Worm (Caenorhabditis elegans) whole organism, L3 larva: ENCODE results near the gene ZK470.1.

Experiments
- ZK546.5 ChIP-seq: sonication (generic microtip); optimal IDR thresholded peaks from 2 replicates; lab custom pipeline; 2017; ENCODE audit warnings: missing biosample characterization, missing genetic modification characterization
- aly-2 ChIP-seq: fragments of 150-350 bp; optimal IDR thresholded peaks from 2 replicates; lab custom pipeline; 2014; ENCODE audit warnings: missing biosample characterization, missing genetic modification characterization
- ama-1 ChIP-seq: fragments of 150-350 bp; optimal IDR thresholded peaks from 2 replicates; lab custom pipeline; 2018
- ceh-16 ChIP-seq: sonication (generic microtip); optimal IDR thresholded peaks from 2 replicates; lab custom pipeline; 2017; ENCODE audit warnings: missing biosample characterization, missing genetic modification characterization
- ceh-82 ChIP-seq: fragments of 150-350 bp; optimal IDR thresholded peaks from 2 replicates; lab custom pipeline; 2014; ENCODE audit warnings: missing biosample characterization, missing genetic modification characterization
- daf-12 ChIP-seq: fragments of 150-350 bp; optimal IDR thresholded peaks from 2 replicates; lab custom pipeline; 2014; ENCODE audit warnings: missing biosample characterization, missing genetic modification reagents, missing genetic modification characterization
- egl-5 ChIP-seq: fragments of 150-350 bp; optimal IDR thresholded peaks from 2 replicates; lab custom pipeline; 2017; ENCODE audit warnings: missing biosample characterization, missing genetic modification reagents, missing genetic modification characterization, inconsistent platforms
- elt-1 ChIP-seq: fragments of 150-350 bp; optimal IDR thresholded peaks from 2 replicates; lab custom pipeline; 2014; ENCODE audit warnings: missing biosample characterization, missing genetic modification characterization
- elt-2 ChIP-seq: sonication (generic microtip); optimal IDR thresholded peaks from 2 replicates; lab custom pipeline; 2016; ENCODE audit warnings: missing genetic modification reagents, mild to moderate bottlenecking, missing genetic modification characterization, missing compliant biosample characterization
- elt-3 ChIP-seq, 3 experiments: fragments of 150-350 bp in 1 of 3; sonication (generic microtip) in 2 of 3; optimal IDR thresholded peaks; 2 replicates in 2 of 3; 4 replicates in 1 of 3; lab custom pipeline; 2014 to 2017; ENCODE audit warnings: missing biosample characterization in 3 of 3, missing genetic modification characterization in 3 of 3
- eor-1 ChIP-seq, 2 experiments: fragments of 150-350 bp; optimal IDR thresholded peaks; 2 replicates each; lab custom pipeline; 2014 to 2018; ENCODE audit warnings: missing biosample characterization in 2 of 2, missing genetic modification characterization in 2 of 2
- fkh-2 ChIP-seq: fragments of 150-350 bp; optimal IDR thresholded peaks from 2 replicates; lab custom pipeline; 2014; ENCODE audit warnings: missing biosample characterization, missing genetic modification reagents, missing genetic modification characterization
- jun-1 ChIP-seq: fragments of 150-350 bp; optimal IDR thresholded peaks from 2 replicates; lab custom pipeline; 2014; ENCODE audit warnings: missing biosample characterization, missing genetic modification reagents, missing genetic modification characterization
- lin-15B ChIP-seq: fragments of 150-350 bp; optimal IDR thresholded peaks from 2 replicates; lab custom pipeline; 2014; ENCODE audit warnings: missing biosample characterization, missing genetic modification characterization
- lin-39 ChIP-seq: fragments of 150-350 bp; optimal IDR thresholded peaks from 2 replicates; lab custom pipeline; 2018; ENCODE audit warnings: missing biosample characterization, missing genetic modification reagents, missing genetic modification characterization
- lsy-12 ChIP-seq: sonication (generic microtip); optimal IDR thresholded peaks from 2 replicates; lab custom pipeline; 2016; ENCODE audit warnings: mild to moderate bottlenecking, missing genetic modification characterization, missing compliant biosample characterization
- mdl-1 ChIP-seq: fragments of 150-350 bp; optimal IDR thresholded peaks from 2 replicates; lab custom pipeline; 2014; ENCODE audit warnings: missing biosample characterization, missing genetic modification characterization
- mml-1 ChIP-seq: fragments of 150-350 bp; sonication (generic microtip); optimal IDR thresholded peaks from 3 replicates; lab custom pipeline; 2014; ENCODE audit warnings: missing biosample characterization, missing genetic modification characterization
- nfya-1 ChIP-seq: sonication (generic microtip); optimal IDR thresholded peaks from 2 replicates; lab custom pipeline; 2017; ENCODE audit warnings: missing genetic modification characterization, mild to moderate bottlenecking, missing compliant biosample characterization, antibody characterized with exemption, moderate library complexity; ENCODE audit not compliant: insufficient read depth
- nhr-11 ChIP-seq: fragments of 150-350 bp; optimal IDR thresholded peaks from 2 replicates; lab custom pipeline; 2014; ENCODE audit warnings: missing biosample characterization, missing genetic modification characterization
- nhr-12 ChIP-seq: fragments of 150-350 bp; optimal IDR thresholded peaks from 2 replicates; lab custom pipeline; 2014; ENCODE audit warnings: missing biosample characterization, missing genetic modification characterization
- nhr-23 ChIP-seq: fragments of 150-350 bp; optimal IDR thresholded peaks from 2 replicates; lab custom pipeline; 2014; ENCODE audit warnings: missing biosample characterization, missing genetic modification reagents, missing genetic modification characterization
- nhr-237 ChIP-seq: fragments of 150-350 bp; optimal IDR thresholded peaks from 2 replicates; lab custom pipeline; 2014; ENCODE audit warnings: missing biosample characterization, missing genetic modification characterization
- nhr-25 ChIP-seq: sonication (generic microtip); optimal IDR thresholded peaks from 2 replicates; lab custom pipeline; 2017; ENCODE audit warnings: missing biosample characterization, missing genetic modification characterization
- nhr-28 ChIP-seq: fragments of 150-350 bp; optimal IDR thresholded peaks from 2 replicates; lab custom pipeline; 2014; ENCODE audit warnings: missing biosample characterization, missing genetic modification characterization
- nhr-43 ChIP-seq: sonication (generic microtip); optimal IDR thresholded peaks from 2 replicates; lab custom pipeline; 2016; ENCODE audit warnings: mild to moderate bottlenecking, missing genetic modification characterization, missing compliant biosample characterization; ENCODE audit not compliant: poor library complexity, severe bottlenecking
- nhr-67 ChIP-seq: fragments of 150-350 bp; optimal IDR thresholded peaks from 2 replicates; lab custom pipeline; 2014; ENCODE audit warnings: missing biosample characterization, missing genetic modification characterization
- nhr-76 ChIP-seq: fragments of 150-350 bp; sonication (generic microtip); optimal IDR thresholded peaks from 5 replicates; lab custom pipeline; 2014; ENCODE audit warnings: missing biosample characterization, missing genetic modification characterization
- pha-4 ChIP-seq: fragments of 150-350 bp; optimal IDR thresholded peaks from 2 replicates; lab custom pipeline; 2014; ENCODE audit warnings: missing biosample characterization, missing genetic modification reagents, missing genetic modification characterization
- pqm-1 ChIP-seq: fragments of 150-350 bp; optimal IDR thresholded peaks from 2 replicates; lab custom pipeline; 2017; ENCODE audit warnings: missing biosample characterization, missing genetic modification characterization, inconsistent platforms
- sea-2 ChIP-seq: fragments of 150-350 bp; sonication (generic microtip); optimal IDR thresholded peaks from 4 replicates; lab custom pipeline; 2014; ENCODE audit warnings: missing biosample characterization, missing genetic modification reagents, missing genetic modification characterization
- skn-1 ChIP-seq: fragments of 150-350 bp; optimal IDR thresholded peaks from 2 replicates; lab custom pipeline; 2014; ENCODE audit warnings: missing biosample characterization, missing genetic modification characterization
- tbx-2 ChIP-seq: sonication (generic microtip); optimal IDR thresholded peaks from 2 replicates; lab custom pipeline; 2016; ENCODE audit warnings: mild to moderate bottlenecking, missing genetic modification characterization, missing compliant biosample characterization
- unc-39 ChIP-seq: sonication (generic microtip); optimal IDR thresholded peaks from 4 replicates; lab custom pipeline; 2017; ENCODE audit warnings: missing biosample characterization, missing genetic modification characterization
- zag-1 ChIP-seq: fragments of 150-350 bp; optimal IDR thresholded peaks from 2 replicates; lab custom pipeline; 2014; ENCODE audit warnings: missing biosample characterization, missing genetic modification characterization
- ztf-11 ChIP-seq: fragments of 150-350 bp; optimal IDR thresholded peaks from 2 replicates; lab custom pipeline; 2014; ENCODE audit warnings: missing biosample characterization, missing genetic modification characterization

Gene ZK470.1

ce11 chrX:4163391-4163790 is at the start of gene ZK470.1:
Gene ZK470.1 (plus strand): TSS chrX:4163691.
- TF ChIP-seq zag-1 (tag; lab: Kevin White, UChicago): no peak
- no peak for TF ChIP-seq nhr-12 (tag; lab: Kevin White, UChicago)
- no peak for TF ChIP-seq ceh-16 (tag; lab: Kevin White, UChicago)
- no peak for TF ChIP-seq elt-3 (tag; optimal IDR thresholded peaks at IDR 0.05; lab: Kevin White, UChicago)
- no peak for TF ChIP-seq jun-1 (tag; lab: Kevin White, UChicago)
- TF ChIP-seq eor-1 (tag; optimal IDR thresholded peaks at IDR 0.05; lab: Kevin White, UChicago): no peak
- TF ChIP-seq ztf-11 (tag; lab: Kevin White, UChicago): no peak
- no peak for TF ChIP-seq ZK546.5
- TF ChIP-seq lsy-12 (tag; lab: Kevin White, UChicago): no peak
- TF ChIP-seq pqm-1 (tag; lab: Kevin White, UChicago): no peak
- no peak for TF ChIP-seq nhr-23
- TF ChIP-seq nhr-28 (tag; lab: Kevin White, UChicago): no peak
- TF ChIP-seq pha-4: no peak
- TF ChIP-seq lin-15B (tag; lab: Kevin White, UChicago): no peak

- no peak for TF ChIP-seq nhr-25 (tag; lab: Kevin White, UChicago)
- no peak for TF ChIP-seq nhr-76 (tag; lab: Kevin White, UChicago)
- no peak for TF ChIP-seq unc-39 (tag; lab: Kevin White, UChicago)
- TF ChIP-seq aly-2 (tag; lab: Kevin White, UChicago): no peak
- no peak for TF ChIP-seq jun-1 (tag; lab: Kevin White, UChicago)
- TF ChIP-seq nhr-67 (tag; lab: Kevin White, UChicago): no peak
- no peak for TF ChIP-seq nhr-43
- no peak for TF ChIP-seq lin-39
- TF ChIP-seq lin-15B (tag; lab: Kevin White, UChicago): no peak
- no peak for TF ChIP-seq skn-1 (tag; lab: Kevin White, UChicago)
- no peak for TF ChIP-seq mdl-1 (tag; lab: Kevin White, UChicago)
- TF ChIP-seq elt-1 (tag; lab: Kevin White, UChicago): no peak
Observed at ce11 chrX:4115026-4115425, 48.5 kb upstream of the ZK470.1 start, which contains the start of gene F09F9.1. Gene F09F9.1 (plus strand): TSS chrX:4115326.

- no peak for TF ChIP-seq nhr-11 (tag; lab: Kevin White, UChicago)
- no peak for TF ChIP-seq mml-1
- TF ChIP-seq pqm-1 (tag; lab: Kevin White, UChicago): no peak
- TF ChIP-seq nhr-25 (tag; lab: Kevin White, UChicago): no peak
- no peak for TF ChIP-seq unc-39 (tag; lab: Kevin White, UChicago)
- TF ChIP-seq nhr-28 (tag; lab: Kevin White, UChicago): no peak
- no peak for TF ChIP-seq nfya-1 (tag; lab: Kevin White, UChicago)
- no peak for TF ChIP-seq daf-12
- TF ChIP-seq ceh-82 (tag; lab: Kevin White, UChicago): no peak
- TF ChIP-seq ama-1 (lab: Kevin White, UChicago): no peak
- no peak for TF ChIP-seq ztf-11 (tag; lab: Kevin White, UChicago)
- no peak for TF ChIP-seq mdl-1 (tag; lab: Kevin White, UChicago)
- no peak for TF ChIP-seq elt-2 (tag; lab: Kevin White, UChicago)
- no peak for TF ChIP-seq egl-5 (tag; lab: Kevin White, UChicago)
- TF ChIP-seq, all 47 proteins: peak for 0
Observed at ce11 chrX:4117626-4118025, 45.9 kb upstream of the ZK470.1 start, which contains the start of gene F09F9.5. Gene F09F9.5 (plus strand): TSS chrX:4117926.

- TF ChIP-seq lin-15B (tag; lab: Kevin White, UChicago): no peak
- no peak for TF ChIP-seq egl-5 (tag; lab: Kevin White, UChicago)
- no peak for TF ChIP-seq fkh-2 (tag; lab: Kevin White, UChicago)
- no peak for TF ChIP-seq elt-1 (tag; lab: Kevin White, UChicago)
- TF ChIP-seq ztf-11 (tag; lab: Kevin White, UChicago): no peak
- TF ChIP-seq pha-4: no peak
- no peak for TF ChIP-seq nhr-23
- no peak for TF ChIP-seq mdl-1 (tag; lab: Kevin White, UChicago)
- TF ChIP-seq daf-12: no peak
- no peak for TF ChIP-seq tbx-2 (tag; lab: Kevin White, UChicago)
- TF ChIP-seq nhr-237 (tag; lab: Kevin White, UChicago): no peak
- no peak for TF ChIP-seq pqm-1 (tag; lab: Kevin White, UChicago)
- no peak for TF ChIP-seq elt-3 (tag; optimal IDR thresholded peaks at IDR 0.05; lab: Kevin White, UChicago)
- no peak for TF ChIP-seq ceh-82 (tag; lab: Kevin White, UChicago)
- no peak for TF ChIP-seq sea-2 (GFP tag; lab: Kevin White, UChicago)
Observed at ce11 chrX:4120935-4121334, 42.6 kb upstream of the ZK470.1 start, which contains the start of gene F09F9.3. Gene F09F9.3 (minus strand): TSS chrX:4121035.
